Fruit fly (Drosophila melanogaster): ENCODE results near the gene CG4362.

Gene CG4362

dm6 chr3R:20285678-20286449, 21.5 kb downstream of the CG4362 start (continued):
- TF ChIP-seq Nf-YC (tag; optimal IDR thresholded peaks at IDR 0.05) (no peak), Spps (tag; optimal IDR thresholded peaks at IDR 0.05) (peak; percentile 58), bbx (GFP tag; IDR thresholded peaks at IDR 0.05; ENCODE audit: partially characterized antibody) (no peak), sd (tag; optimal IDR thresholded peaks at IDR 0.05) (no peak), kah (GFP tag; optimal IDR thresholded peaks at IDR 0.05) (peak; percentile 4), CG15269 (tag; optimal IDR thresholded peaks at IDR 0.05) (no peak), Trl (optimal IDR thresholded peaks at IDR 0.05) (no peak), Trl (GFP tag; optimal IDR thresholded peaks at IDR 0.05) (peak; percentile 69), caup (GFP tag; optimal IDR thresholded peaks at IDR 0.05; ENCODE audit: severe bottlenecking) (no peak), Eip74EF (GFP tag; optimal IDR thresholded peaks at IDR 0.05) (peak in 1 of 2 experiments; percentile 40), danr (GFP tag; IDR thresholded peaks at IDR 0.05) (no peak), Sox102F (GFP tag; optimal IDR thresholded peaks at IDR 0.05) (peak; percentile 76), CG7556 (GFP tag; optimal IDR thresholded peaks at IDR 0.05) (peak; percentile 49), CG13894 (tag; optimal IDR thresholded peaks at IDR 0.05) (no peak), CG4820 (GFP tag; optimal IDR thresholded peaks at IDR 0.05) (peak; percentile 61), Dll (GFP tag; IDR thresholded peaks at IDR 0.05; ENCODE audit: partially characterized antibody) (no peak), CG17186 (GFP tag; optimal IDR thresholded peaks at IDR 0.05) (peak; percentile 75), CG1529 (GFP tag; optimal IDR thresholded peaks at IDR 0.05) (peak; percentile 76), phol (tag; optimal IDR thresholded peaks at IDR 0.05) (peak; percentile 26), dysf (GFP tag; IDR thresholded peaks at IDR 0.05) (peak; percentile 39; the same call in 1 of the 3 replicates), Xbp1 (GFP tag; optimal IDR thresholded peaks at IDR 0.05) (peak; percentile 7), p53 (GFP tag; optimal IDR thresholded peaks at IDR 0.05) (peak; percentile 10), Scr (GFP tag; IDR thresholded peaks at IDR 0.05; ENCODE audit: partially characterized antibody) (no peak), CG17568 (GFP tag; optimal IDR thresholded peaks at IDR 0.05) (peak; percentile 43), nerfin-1 (tag; optimal IDR thresholded peaks at IDR 0.05) (peak; percentile 76), pum (GFP tag; optimal IDR thresholded peaks at IDR 0.05) (no peak), wek (GFP tag; optimal IDR thresholded peaks at IDR 0.05) (peak; percentile 77), twi (tag; optimal IDR thresholded peaks at IDR 0.05) (peak; percentile 25), sob (GFP tag; IDR thresholded peaks at IDR 0.05) (peak; percentile 53), al (GFP tag; IDR thresholded peaks at IDR 0.05) (no peak), H2.0 (GFP tag; IDR thresholded peaks at IDR 0.05) (peak; percentile 51; the same call in 1 of the 2 replicates), vnd (GFP tag; IDR thresholded peaks at IDR 0.05; ENCODE audit: partially characterized antibody) (no peak), Sin3A (optimal IDR thresholded peaks at IDR 0.05) (no peak), CG6254 (GFP tag; optimal IDR thresholded peaks at IDR 0.05) (peak; percentile 68), Hr39 (optimal IDR thresholded peaks at IDR 0.05) (no peak), shn (GFP tag; optimal IDR thresholded peaks at IDR 0.05) (no peak), CG10366 (GFP tag; IDR thresholded peaks at IDR 0.05) (peak; percentile 33; the same call in 1 of the 2 replicates), CG14050 (GFP tag; IDR thresholded peaks at IDR 0.05) (no peak; the same call in 2 of the 3 replicates), CG8944 (GFP tag; optimal IDR thresholded peaks at IDR 0.05) (peak; percentile 48), CG4424 (GFP tag; optimal IDR thresholded peaks at IDR 0.05) (peak; percentile 29), fd64A (GFP tag; optimal IDR thresholded peaks at IDR 0.05) (peak; percentile 97), MTF-1 (GFP tag; optimal IDR thresholded peaks at IDR 0.05; ENCODE audit: borderline replicate concordance) (peak; percentile 32), CG10654 (GFP tag; optimal IDR thresholded peaks at IDR 0.05) (peak; percentile 40), CG10979 (tag; optimal IDR thresholded peaks at IDR 0.05) (peak; percentile 42), CkIIα-i1 (GFP tag; IDR thresholded peaks at IDR 0.05) (no peak), Dip3 (GFP tag; optimal IDR thresholded peaks at IDR 0.05) (no peak), CG1647 (GFP tag; optimal IDR thresholded peaks at IDR 0.05) (peak; percentile 75), CG8290 (GFP tag; optimal IDR thresholded peaks at IDR 0.05) (no peak), CG8290 (tag; optimal IDR thresholded peaks at IDR 0.05) (peak; percentile 15 to 73), CG13424 (tag; optimal IDR thresholded peaks at IDR 0.05) (peak; percentile 56)
